Worm (Caenorhabditis elegans) whole organism, L4 larva: Measurements from ENCODE around the gene C49A9.9.

Source experiments
- aly-2 ChIP-seq: sonication (generic microtip); optimal IDR thresholded peaks from 2 replicates; lab custom pipeline; 2018; ENCODE audit warnings: missing biosample characterization, missing genetic modification characterization
- fos-1 ChIP-seq: fragments of 150-350 bp; optimal IDR thresholded peaks from 2 replicates; lab custom pipeline; 2014; ENCODE audit warnings: missing biosample characterization, missing genetic modification characterization
- gei-8 ChIP-seq: fragments of 200-800 bp; sonication (Bioruptor generic); optimal IDR thresholded peaks from 2 replicates; lab custom pipeline; 2018; ENCODE audit warnings: mild to moderate bottlenecking, missing genetic modification characterization, missing compliant biosample characterization
- lin-13 ChIP-seq: fragments of 150-350 bp; optimal IDR thresholded peaks from 2 replicates; lab custom pipeline; 2014; ENCODE audit warnings: missing biosample characterization, missing genetic modification reagents, missing genetic modification characterization
- lin-29 ChIP-seq: fragments of 200-800 bp; sonication (Bioruptor generic); IDR thresholded peaks from 2 replicates; pipeline ENCODE4 v1.3.6; 2022; ENCODE audit warnings: missing genetic modification reagents, missing genetic modification characterization, missing compliant biosample characterization
- nhr-237 ChIP-seq: sonication (generic microtip); optimal IDR thresholded peaks from 2 replicates; lab custom pipeline; 2017; ENCODE audit warnings: missing biosample characterization, missing genetic modification characterization
- php-3 ChIP-seq: fragments of 200-800 bp; sonication (Bioruptor generic); IDR thresholded peaks from 2 replicates; pipeline ENCODE4 v1.3.6; 2022; ENCODE audit warnings: missing genetic modification reagents, missing genetic modification characterization, missing compliant biosample characterization
- snpc-4 ChIP-seq: fragments of 150-350 bp; optimal IDR thresholded peaks from 2 replicates; lab custom pipeline; 2014; ENCODE audit warnings: missing biosample characterization, missing genetic modification characterization
- unc-62 ChIP-seq, 3 experiments: fragments of 150-350 bp in 1 of 3; sonication (generic microtip); optimal IDR thresholded peaks in 2 of 3; peaks in 1 of 3; 1 replicate in 1 of 3; 2 replicates in 2 of 3; lab custom pipeline; 2014 to 2017; ENCODE audit warnings: missing biosample characterization in 3 of 3, missing genetic modification characterization in 3 of 3, missing genetic modification reagents in 3 of 3, missing genotype in 1 of 3
- ztf-11 ChIP-seq: fragments of 150-350 bp; optimal IDR thresholded peaks from 2 replicates; lab custom pipeline; 2014; ENCODE audit warnings: missing biosample characterization, missing genetic modification characterization

- TF ChIP-seq fos-1 (no peak), aly-2 (tag; lab: Kevin White, UChicago) (no peak), lin-13 (GFP tag; lab: Kevin White, UChicago) (no peak), snpc-4 (tag; lab: Kevin White, UChicago) (no peak), ztf-11 (no peak), php-3 (GFP tag; lab: Robert Waterston, UW) (no peak), gei-8 (GFP tag; lab: Kevin White, UChicago) (no peak), nhr-237 (tag; lab: Kevin White, UChicago) (no peak), unc-62 (GFP tag; optimal IDR thresholded peaks at IDR 0.05 in 1 of 2; lab: Kevin White, UChicago) (no peak), unc-62 (tag; optimal IDR thresholded peaks at IDR 0.05; lab: Kevin White, UChicago) (no peak), lin-29 (GFP tag; lab: Robert Waterston, UW) (no peak)
Measured at ce11 chrIV:6201769-6202168, 15.4 kb upstream of the C49A9.9 start, which contains the start of gene tkr-2.
